Fruit fly (Drosophila melanogaster) whole organism, embryonic: ENCODE data around the gene CG31223.

Source experiments
- Bdp1 ChIP-seq: fragments of 200-800 bp; sonication (Bioruptor generic); optimal IDR thresholded peaks from 3 replicates; lab custom pipeline; 2016; ENCODE audit warnings: missing biosample characterization, missing genetic modification characterization
- Bteb2 ChIP-seq: fragments of 200-800 bp; sonication (Bioruptor generic); optimal IDR thresholded peaks from 2 replicates; lab custom pipeline; 2016; ENCODE audit warnings: missing biosample characterization, missing genetic modification characterization
- CG10147 ChIP-seq: fragments of 200-800 bp; sonication (Bioruptor generic); optimal IDR thresholded peaks from 2 replicates; lab custom pipeline; 2019; ENCODE audit warnings: missing biosample characterization, mild to moderate bottlenecking, missing genetic modification characterization, moderate library complexity
- CG10565 ChIP-seq: fragments of 200-800 bp; sonication (Bioruptor generic); optimal IDR thresholded peaks from 3 replicates; lab custom pipeline; 2016; ENCODE audit warnings: missing biosample characterization, mild to moderate bottlenecking, missing genetic modification characterization
- CG11247 ChIP-seq: fragments of 200-800 bp; sonication (Bioruptor generic); IDR thresholded peaks from 2 replicates; pipeline ENCODE4 v1.3.6; 2022; ENCODE audit warnings: missing biosample characterization, missing genetic modification characterization
- CG12942 ChIP-seq: fragments of 200-800 bp; sonication (Bioruptor generic); optimal IDR thresholded peaks from 3 replicates; lab custom pipeline; 2016; ENCODE audit warnings: missing biosample characterization, missing genetic modification characterization
- CG14050 ChIP-seq: fragments of 200-800 bp; sonication (Bioruptor generic); IDR thresholded peaks from 3 replicates; pipeline ENCODE4 v1.3.6; 2022; ENCODE audit warnings: missing biosample characterization, missing genetic modification characterization
- CG15073 ChIP-seq: fragments of 200-800 bp; sonication (Bioruptor generic); optimal IDR thresholded peaks from 2 replicates; lab custom pipeline; 2016; ENCODE audit warnings: missing biosample characterization, missing genetic modification characterization
- CG16863 ChIP-seq: fragments of 200-800 bp; sonication (Bioruptor generic); optimal IDR thresholded peaks from 3 replicates; lab custom pipeline; 2016; ENCODE audit warnings: missing biosample characterization, missing genetic modification characterization
- CG17359 ChIP-seq: fragments of 200-800 bp; sonication (Bioruptor generic); optimal IDR thresholded peaks from 3 replicates; lab custom pipeline; 2018; ENCODE audit warnings: missing biosample characterization, mild to moderate bottlenecking, missing genetic modification characterization, moderate library complexity
- CG17361 ChIP-seq: fragments of 200-800 bp; sonication (Bioruptor generic); IDR thresholded peaks from 3 replicates; pipeline ENCODE4 v1.3.6; 2022; ENCODE audit warnings: missing biosample characterization, missing genetic modification characterization
- CG17568 ChIP-seq: fragments of 200-800 bp; sonication (Bioruptor generic); optimal IDR thresholded peaks from 2 replicates; lab custom pipeline; 2018; ENCODE audit warnings: missing biosample characterization, mild to moderate bottlenecking, missing genetic modification characterization, moderate library complexity
- CG18764 ChIP-seq: fragments of 200-800 bp; sonication (Bioruptor generic); optimal IDR thresholded peaks from 3 replicates; lab custom pipeline; 2016; ENCODE audit warnings: missing biosample characterization, missing genetic modification characterization
- CG2712 ChIP-seq: fragments of 200-800 bp; optimal IDR thresholded peaks from 3 replicates; lab custom pipeline; 2019; ENCODE audit warnings: missing biosample characterization, mild to moderate bottlenecking, missing genetic modification characterization, moderate library complexity
- CG31388 ChIP-seq: fragments of 200-800 bp; sonication (Bioruptor generic); optimal IDR thresholded peaks from 2 replicates; lab custom pipeline; 2016; ENCODE audit warnings: missing biosample characterization, missing genetic modification characterization
- CG3163 ChIP-seq: fragments of 200-800 bp; sonication (Bioruptor generic); optimal IDR thresholded peaks from 3 replicates; lab custom pipeline; 2016; ENCODE audit warnings: missing biosample characterization, missing genetic modification characterization
- CG32772 ChIP-seq: fragments of 200-800 bp; sonication (Bioruptor generic); IDR thresholded peaks from 2 replicates; pipeline ENCODE4 v1.3.6; 2022; ENCODE audit warnings: missing biosample characterization, missing genetic modification characterization
- CG43689 ChIP-seq: fragments of 200-800 bp; sonication (Bioruptor generic); IDR thresholded peaks from 2 replicates; pipeline ENCODE4 v1.3.6; 2022; ENCODE audit warnings: missing biosample characterization, missing genetic modification characterization
- CG6689 ChIP-seq: fragments of 200-800 bp; sonication (Bioruptor generic); IDR thresholded peaks from 2 replicates; pipeline ENCODE4 v1.3.6; 2022; ENCODE audit warnings: missing biosample characterization, missing genetic modification characterization
- CG7745 ChIP-seq: fragments of 200-800 bp; sonication (Bioruptor generic); optimal IDR thresholded peaks from 2 replicates; lab custom pipeline; 2018; ENCODE audit warnings: missing biosample characterization, mild to moderate bottlenecking, missing genetic modification characterization, moderate library complexity
- CG8924 ChIP-seq: fragments of 200-800 bp; optimal IDR thresholded peaks from 3 replicates; lab custom pipeline; 2019; ENCODE audit warnings: missing biosample characterization, mild to moderate bottlenecking, missing genetic modification characterization, moderate library complexity
- E2f1 ChIP-seq: fragments of 200-800 bp; sonication (Bioruptor generic); IDR thresholded peaks from 2 replicates; pipeline ENCODE4 v1.3.6; 2022; ENCODE audit warnings: missing biosample characterization, missing genetic modification characterization
- Gsc ChIP-seq: fragments of 200-800 bp; sonication (Bioruptor generic); IDR thresholded peaks from 2 replicates; pipeline ENCODE4 v1.3.6; 2022; ENCODE audit warnings: missing biosample characterization, missing genetic modification characterization
- HLH4C ChIP-seq: fragments of 200-800 bp; sonication (Bioruptor generic); IDR thresholded peaks from 3 replicates; pipeline ENCODE4 v1.3.6; 2022; ENCODE audit warnings: missing biosample characterization, missing genetic modification characterization; ENCODE audit not compliant: partially characterized antibody
- HmgD ChIP-seq: fragments of 200-800 bp; sonication (Bioruptor generic); optimal IDR thresholded peaks from 3 replicates; lab custom pipeline; 2016; ENCODE audit warnings: missing biosample characterization, missing genetic modification characterization
- Hmx ChIP-seq: fragments of 200-800 bp; sonication (Bioruptor generic); optimal IDR thresholded peaks from 2 replicates; lab custom pipeline; 2016; ENCODE audit warnings: missing biosample characterization, missing genetic modification characterization
- MESR4 ChIP-seq: fragments of 200-800 bp; sonication (Bioruptor generic); optimal IDR thresholded peaks from 2 replicates; lab custom pipeline; 2018; ENCODE audit warnings: missing biosample characterization, mild to moderate bottlenecking, missing genetic modification characterization, moderate library complexity
- Mad ChIP-seq: fragments of 200-800 bp; sonication (Bioruptor generic); optimal IDR thresholded peaks from 2 replicates; lab custom pipeline; 2016; ENCODE audit warnings: missing biosample characterization, missing genetic modification characterization
- Mrtf ChIP-seq: fragments of 200-800 bp; sonication (Bioruptor generic); IDR thresholded peaks from 3 replicates; pipeline ENCODE4 v1.3.6; 2022; ENCODE audit warnings: missing biosample characterization, missing genetic modification characterization
- Neu2 ChIP-seq: fragments of 200-800 bp; sonication (Bioruptor generic); optimal IDR thresholded peaks from 3 replicates; lab custom pipeline; 2016; ENCODE audit warnings: missing biosample characterization, missing genetic modification characterization, borderline replicate concordance
- Poxn ChIP-seq: fragments of 200-800 bp; sonication (Bioruptor generic); IDR thresholded peaks from 2 replicates; pipeline ENCODE4 v1.3.6; 2022; ENCODE audit warnings: missing biosample characterization, missing genetic modification characterization
- Six4 ChIP-seq: fragments of 200-800 bp; sonication (Bioruptor generic); optimal IDR thresholded peaks from 2 replicates; lab custom pipeline; 2016; ENCODE audit warnings: missing biosample characterization, missing genetic modification characterization
- Sox102F ChIP-seq: fragments of 200-800 bp; sonication (Bioruptor generic); optimal IDR thresholded peaks from 2 replicates; lab custom pipeline; 2018; ENCODE audit warnings: missing biosample characterization, mild to moderate bottlenecking, missing genetic modification characterization, moderate library complexity
- ci ChIP-seq: fragments of 200-800 bp; sonication (Bioruptor generic); IDR thresholded peaks from 3 replicates; pipeline ENCODE4 v1.3.6; 2022; ENCODE audit warnings: missing biosample characterization, missing genetic modification characterization
- croc ChIP-seq: fragments of 200-800 bp; sonication (Bioruptor generic); conservative IDR thresholded peaks from 3 replicates; pipeline ENCODE4 v1.3.6; 2022; ENCODE audit warnings: missing biosample characterization, missing genetic modification characterization
- cwo ChIP-seq: fragments of 200-800 bp; sonication (Bioruptor generic); optimal IDR thresholded peaks from 3 replicates; lab custom pipeline; 2017; ENCODE audit warnings: missing biosample characterization, missing genetic modification characterization, mild to moderate bottlenecking, moderate library complexity, missing genetic modification reagents
- emc ChIP-seq: fragments of 200-800 bp; sonication (Bioruptor generic); optimal IDR thresholded peaks from 2 replicates; lab custom pipeline; 2016; ENCODE audit warnings: missing biosample characterization, missing genetic modification characterization
- ham ChIP-seq: fragments of 200-800 bp; sonication (Bioruptor generic); IDR thresholded peaks from 2 replicates; pipeline ENCODE4 v1.3.6; 2022; ENCODE audit warnings: missing biosample characterization, missing genetic modification characterization
- hb ChIP-seq: fragments of 200-800 bp; sonication (Bioruptor generic); IDR thresholded peaks from 3 replicates; pipeline ENCODE4 v1.3.6; 2022; ENCODE audit warnings: missing biosample characterization, missing genetic modification characterization; ENCODE audit not compliant: partially characterized antibody
- her ChIP-seq: fragments of 200-800 bp; sonication (Bioruptor generic); optimal IDR thresholded peaks from 2 replicates; lab custom pipeline; 2016; ENCODE audit warnings: missing biosample characterization, missing genetic modification characterization
- jigr1 ChIP-seq: fragments of 200-800 bp; sonication (Bioruptor generic); IDR thresholded peaks from 3 replicates; pipeline ENCODE4 v1.3.6; 2022; ENCODE audit warnings: missing biosample characterization, missing genetic modification characterization
- klu ChIP-seq: fragments of 200-800 bp; sonication (Bioruptor generic); IDR thresholded peaks from 2 replicates; pipeline ENCODE4 v1.3.6; 2022; ENCODE audit warnings: missing biosample characterization, missing genetic modification characterization
- lov ChIP-seq, 2 experiments: fragments of 200-800 bp in 1 of 2; fragments of >200 bp in 1 of 2; sonication (Bioruptor generic) in 1 of 2; IDR thresholded peaks in 1 of 2; optimal IDR thresholded peaks in 1 of 2; 2 replicates in 1 of 2; 3 replicates in 1 of 2; pipeline versions ENCODE4 v1.3.6 to Lab custom; 2017 to 2022; ENCODE audit warnings: missing biosample characterization in 1 of 2, missing genetic modification characterization in 1 of 2
- pan ChIP-seq, 4 experiments: fragments of >200 bp in 3 of 4; fragments of 200-800 bp in 1 of 4; sonication (Bioruptor generic) in 1 of 4; optimal IDR thresholded peaks in 3 of 4; IDR thresholded peaks in 1 of 4; 2 replicates each; pipeline versions ENCODE4 v1.3.6 to Lab custom; 2017 to 2022; ENCODE audit warnings: missing biosample characterization in 2 of 4, missing genetic modification characterization in 2 of 4, mixed read lengths in 1 of 4
- pita ChIP-seq: fragments of 200-800 bp; sonication (Bioruptor generic); optimal IDR thresholded peaks from 2 replicates; lab custom pipeline; 2017; ENCODE audit warnings: missing biosample characterization, mild to moderate bottlenecking, missing genetic modification characterization
- rib ChIP-seq: fragments of 200-800 bp; sonication (Bioruptor generic); IDR thresholded peaks from 2 replicates; pipeline ENCODE4 v1.3.6; 2022; ENCODE audit warnings: missing biosample characterization, missing genetic modification characterization
- sc ChIP-seq, 3 experiments: fragments of >200 bp in 2 of 3; fragments of 200-800 bp in 1 of 3; sonication (Bioruptor generic) in 1 of 3; optimal IDR thresholded peaks; 2 replicates in 2 of 3; 3 replicates in 1 of 3; lab custom pipeline; 2017; ENCODE audit warnings: mild to moderate bottlenecking in 1 of 3, missing biosample characterization in 1 of 3, missing genetic modification characterization in 1 of 3, missing genetic modification reagents in 1 of 3
- sd ChIP-seq: fragments of 200-800 bp; sonication (Bioruptor generic); optimal IDR thresholded peaks from 3 replicates; lab custom pipeline; 2018; ENCODE audit warnings: missing biosample characterization, mild to moderate bottlenecking, missing genetic modification characterization, moderate library complexity
- sens-2 ChIP-seq: fragments of 200-800 bp; sonication (Bioruptor generic); IDR thresholded peaks from 2 replicates; pipeline ENCODE4 v1.3.6; 2022; ENCODE audit warnings: missing biosample characterization, missing genetic modification characterization
- trh ChIP-seq: fragments of 200-800 bp; sonication (Bioruptor generic); optimal IDR thresholded peaks from 2 replicates; lab custom pipeline; 2016; ENCODE audit warnings: missing biosample characterization, missing genetic modification characterization

Gene CG31223

DNA sequence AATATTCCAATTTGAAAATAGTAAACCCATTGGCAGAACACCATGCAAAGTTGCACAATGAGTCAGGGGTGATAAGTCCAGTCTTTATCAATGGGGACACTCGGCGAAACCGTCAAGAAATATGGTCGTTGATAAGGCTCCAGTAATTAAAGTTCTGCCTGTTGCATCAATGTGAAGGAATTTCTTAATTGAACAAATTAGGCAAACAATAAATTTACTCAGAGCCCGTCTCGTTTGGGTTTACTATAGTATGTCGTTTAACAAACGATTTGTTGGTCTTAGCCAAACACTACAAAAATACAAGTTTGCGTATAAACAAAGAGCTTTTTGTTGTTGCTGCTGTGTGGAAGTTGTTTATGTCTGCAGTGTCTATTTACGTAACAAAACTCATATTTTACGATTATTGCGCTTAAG, 3.9 kb downstream of the CG31223 start (continued):
- no peak for TF ChIP-seq Gsc (GFP tag; lab: Robert Waterston, UW)
- TF ChIP-seq HmgD = no peak
- no peak for TF ChIP-seq Hmx (GFP tag; lab: Kevin White, UChicago)
- no peak for TF ChIP-seq ham
- TF ChIP-seq CG17568 (GFP tag; lab: Kevin White, UChicago) = peak; percentile 85
- TF ChIP-seq klu (GFP tag; lab: Robert Waterston, UW) = no peak
- TF ChIP-seq CG16863 (GFP tag; lab: Kevin White, UChicago) = no peak
- TF ChIP-seq sd (tag; lab: Kevin White, UChicago) = peak; percentile 87
- no peak for TF ChIP-seq jigr1 (GFP tag; lab: Robert Waterston, UW)
- no peak for TF ChIP-seq rib (GFP tag; lab: Robert Waterston, UW)
- no peak for TF ChIP-seq CG6689 (GFP tag; lab: Robert Waterston, UW)
- peak; percentile 46 for TF ChIP-seq her (GFP tag; lab: Kevin White, UChicago)
- no peak for TF ChIP-seq CG43689 (GFP tag; lab: Robert Waterston, UW)
- no peak for TF ChIP-seq CG31388 (GFP tag; lab: Kevin White, UChicago)
- no peak for TF ChIP-seq Six4 (GFP tag; lab: Kevin White, UChicago)
- no peak for TF ChIP-seq CG15073 (GFP tag; lab: Kevin White, UChicago)
- no peak for TF ChIP-seq CG3163 (GFP tag; lab: Kevin White, UChicago)
- peak; percentile 22 for TF ChIP-seq CG18764 (GFP tag; lab: Kevin White, UChicago)
- TF ChIP-seq pan (optimal IDR thresholded peaks at IDR 0.05; lab: Kevin White, UChicago) = no peak
- TF ChIP-seq pan (GFP tag; optimal IDR thresholded peaks at IDR 0.05 in 1 of 2, IDR thresholded peaks at IDR 0.05 in 1 of 2) = no peak
- no peak for TF ChIP-seq trh
- no peak; the same call in 1 of the 2 replicates for TF ChIP-seq E2f1
- TF ChIP-seq lov (optimal IDR thresholded peaks at IDR 0.05; lab: Kevin White, UChicago) = no peak
- no peak for TF ChIP-seq lov (GFP tag; IDR thresholded peaks at IDR 0.05; lab: Robert Waterston, UW)
- TF ChIP-seq HLH4C (GFP tag; lab: Robert Waterston, UW) = no peak
- peak; percentile 3 for TF ChIP-seq Bteb2
- TF ChIP-seq ci (GFP tag; lab: Robert Waterston, UW) = peak; percentile 58; the same call in 2 of the 3 replicates
- no peak for TF ChIP-seq sc (optimal IDR thresholded peaks at IDR 0.05; lab: Kevin White, UChicago)
- TF ChIP-seq sc (GFP tag; optimal IDR thresholded peaks at IDR 0.05; lab: Kevin White, UChicago) = peak; percentile 35
- TF ChIP-seq pita (GFP tag; lab: Kevin White, UChicago) = no peak
- TF ChIP-seq Mrtf (GFP tag; lab: Robert Waterston, UW) = no peak
- no peak for TF ChIP-seq CG17361 (GFP tag; lab: Robert Waterston, UW)
- TF ChIP-seq CG10565 (GFP tag; lab: Kevin White, UChicago) = no peak
- TF ChIP-seq Sox102F (GFP tag; lab: Kevin White, UChicago) = peak; percentile 53
- peak; percentile 4 for TF ChIP-seq cwo (GFP tag; lab: Kevin White, UChicago)
- TF ChIP-seq Bdp1 (GFP tag; lab: Kevin White, UChicago) = peak; percentile 32
- TF ChIP-seq sens-2 (GFP tag; lab: Robert Waterston, UW) = no peak
- no peak for TF ChIP-seq CG7745
- TF ChIP-seq emc (GFP tag; lab: Kevin White, UChicago) = peak; percentile 9
- peak; percentile 66 for TF ChIP-seq CG17359 (tag; lab: Kevin White, UChicago)
- no peak for TF ChIP-seq CG2712 (tag; lab: Kevin White, UChicago)
- TF ChIP-seq Poxn (GFP tag; lab: Robert Waterston, UW) = no peak
- TF ChIP-seq croc (GFP tag; lab: Robert Waterston, UW) = no peak
- no peak for TF ChIP-seq Neu2 (GFP tag; lab: Kevin White, UChicago)
- TF ChIP-seq CG11247 = no peak
- TF ChIP-seq MESR4 (GFP tag; lab: Kevin White, UChicago) = no peak
- TF ChIP-seq CG32772 (GFP tag; lab: Robert Waterston, UW) = no peak
- peak; percentile 33 for TF ChIP-seq CG10147
- TF ChIP-seq CG14050 = no peak
- no peak for TF ChIP-seq Mad (GFP tag; lab: Kevin White, UChicago)
- TF ChIP-seq CG8924 (tag; lab: Kevin White, UChicago) = peak; percentile 21
- no peak for TF ChIP-seq hb (GFP tag; lab: Robert Waterston, UW)
- no peak for TF ChIP-seq CG12942 (GFP tag; lab: Kevin White, UChicago)
